Worm (Caenorhabditis elegans) whole organism, L4 larva: ENCODE measurements around the gene srbc-9.
A peak's percentile ranks its signal among the peaks of the same experiment; 100 is the strongest.

ENCODE experiments used
- F26F4.8 ChIP-seq: fragments of 200-800 bp; sonication (Bioruptor generic); conservative IDR thresholded peaks from 2 replicates; pipeline ENCODE4 v1.3.6; 2022; ENCODE audit warnings: missing genetic modification characterization, missing compliant biosample characterization
- F49E8.2 ChIP-seq: sonication (generic microtip); optimal IDR thresholded peaks from 2 replicates; lab custom pipeline; 2016; ENCODE audit warnings: missing compliant biosample characterization, mild to moderate bottlenecking, missing genetic modification characterization, borderline replicate concordance
- T20F7.1 ChIP-seq: fragments of 200-800 bp; sonication (Bioruptor generic); optimal IDR thresholded peaks from 2 replicates; lab custom pipeline; 2018; ENCODE audit warnings: mild to moderate bottlenecking, missing genetic modification characterization, missing compliant biosample characterization
- Y5F2A.4 ChIP-seq: fragments of 200-800 bp; sonication (Bioruptor generic); optimal IDR thresholded peaks from 2 replicates; lab custom pipeline; 2018; ENCODE audit warnings: mild to moderate bottlenecking, missing genetic modification characterization, missing compliant biosample characterization
- arid-1 ChIP-seq: fragments of 200-800 bp; sonication (Bioruptor generic); conservative IDR thresholded peaks from 2 replicates; pipeline ENCODE4 v1.3.6; 2022; ENCODE audit warnings: missing genetic modification reagents, missing genetic modification characterization, missing compliant biosample characterization
- attf-4 ChIP-seq: sonication (generic microtip); optimal IDR thresholded peaks from 3 replicates; lab custom pipeline; 2017; ENCODE audit warnings: missing biosample characterization, missing genetic modification characterization
- ceh-62 ChIP-seq: sonication (generic microtip); optimal IDR thresholded peaks from 2 replicates; lab custom pipeline; 2017; ENCODE audit warnings: missing biosample characterization, missing genetic modification characterization
- ceh-82 ChIP-seq: sonication (generic microtip); optimal IDR thresholded peaks from 2 replicates; lab custom pipeline; 2017; ENCODE audit warnings: missing biosample characterization, missing genetic modification characterization
- ces-1 ChIP-seq: fragments of 150-350 bp; sonication (generic microtip); optimal IDR thresholded peaks from 4 replicates; lab custom pipeline; 2014; ENCODE audit warnings: missing biosample characterization, missing genetic modification reagents, missing genetic modification characterization
- cey-2 ChIP-seq: sonication (generic microtip); optimal IDR thresholded peaks from 3 replicates; lab custom pipeline; 2017; ENCODE audit warnings: missing genetic modification characterization, mild to moderate bottlenecking, missing compliant biosample characterization, antibody characterized with exemption, borderline replicate concordance; ENCODE audit not compliant: insufficient read depth
- daf-8 ChIP-seq: fragments of 200-800 bp; sonication (Bioruptor generic); IDR thresholded peaks from 2 replicates; pipeline ENCODE4 v1.3.6; 2022; ENCODE audit warnings: missing genetic modification characterization, missing compliant biosample characterization
- dpl-1 ChIP-seq: fragments of 150-350 bp; optimal IDR thresholded peaks from 2 replicates; lab custom pipeline; 2014; ENCODE audit warnings: missing biosample characterization, missing genetic modification reagents, missing genetic modification characterization
- fos-1 ChIP-seq: fragments of 150-350 bp; optimal IDR thresholded peaks from 2 replicates; lab custom pipeline; 2014; ENCODE audit warnings: missing biosample characterization, missing genetic modification characterization
- hif-1 ChIP-seq, 2 experiments: sonication (generic microtip); optimal IDR thresholded peaks; 2 replicates each; lab custom pipeline; 2016 to 2017; ENCODE audit warnings: missing compliant biosample characterization in 2 of 2, missing genetic modification characterization in 2 of 2, missing genetic modification reagents in 2 of 2, missing genotype in 2 of 2, mild to moderate bottlenecking in 1 of 2
- lin-1 ChIP-seq: fragments of 200-800 bp; sonication (Bioruptor generic); IDR thresholded peaks from 2 replicates; pipeline ENCODE4 v1.3.6; 2022; ENCODE audit warnings: missing genetic modification reagents, missing genetic modification characterization, missing compliant biosample characterization
- lin-29 ChIP-seq: fragments of 200-800 bp; sonication (Bioruptor generic); IDR thresholded peaks from 2 replicates; pipeline ENCODE4 v1.3.6; 2022; ENCODE audit warnings: missing genetic modification reagents, missing genetic modification characterization, missing compliant biosample characterization
- lir-3 ChIP-seq: sonication (generic microtip); optimal IDR thresholded peaks from 2 replicates; lab custom pipeline; 2016; ENCODE audit warnings: mild to moderate bottlenecking, missing genetic modification characterization, missing compliant biosample characterization
- lsy-2 ChIP-seq, 2 experiments: fragments of 150-350 bp in 1 of 2; sonication (generic microtip) in 1 of 2; optimal IDR thresholded peaks; 2 replicates each; lab custom pipeline; 2014 to 2017; ENCODE audit warnings: missing biosample characterization in 2 of 2, missing genetic modification characterization in 2 of 2
- madf-5 ChIP-seq, 2 experiments: fragments of 200-800 bp; sonication (Bioruptor generic); IDR thresholded peaks; 2 replicates each; pipeline ENCODE4 v1.3.6; 2022; ENCODE audit warnings: missing compliant biosample characterization in 2 of 2, missing genetic modification characterization in 2 of 2
- mdt-29 ChIP-seq: fragments of 200-800 bp; sonication (Bioruptor generic); IDR thresholded peaks from 2 replicates; pipeline ENCODE4 v1.3.6; 2022; ENCODE audit warnings: missing genetic modification reagents, missing genetic modification characterization, missing compliant biosample characterization
- mxl-3 ChIP-seq: fragments of 200-800 bp; sonication (Bioruptor generic); optimal IDR thresholded peaks from 2 replicates; lab custom pipeline; 2018; ENCODE audit warnings: mild to moderate bottlenecking, missing genetic modification characterization, missing compliant biosample characterization
- nhr-11 ChIP-seq: fragments of 150-350 bp; optimal IDR thresholded peaks from 2 replicates; lab custom pipeline; 2014; ENCODE audit warnings: missing biosample characterization, missing genetic modification characterization
- nhr-111 ChIP-seq: fragments of 200-800 bp; sonication (Bioruptor generic); optimal IDR thresholded peaks from 2 replicates; lab custom pipeline; 2018; ENCODE audit warnings: mild to moderate bottlenecking, missing genetic modification characterization, missing compliant biosample characterization
- nhr-42 ChIP-seq: fragments of 200-800 bp; sonication (Bioruptor generic); IDR thresholded peaks from 2 replicates; pipeline ENCODE4 v1.3.6; 2022; ENCODE audit warnings: missing genetic modification characterization, missing compliant biosample characterization
- nhr-48 ChIP-seq: sonication (generic microtip); optimal IDR thresholded peaks from 2 replicates; lab custom pipeline; 2016; ENCODE audit warnings: mild to moderate bottlenecking, missing genetic modification characterization, missing compliant biosample characterization
- nhr-76 ChIP-seq: fragments of 150-350 bp; optimal IDR thresholded peaks from 2 replicates; lab custom pipeline; 2014; ENCODE audit warnings: missing biosample characterization, missing genetic modification characterization
- pha-4 ChIP-seq, 2 experiments: fragments of 150-350 bp in 1 of 2; fragments of 200-800 bp in 1 of 2; sonication (Bioruptor generic) in 1 of 2; IDR thresholded peaks in 1 of 2; optimal IDR thresholded peaks in 1 of 2; 2 replicates each; pipeline versions ENCODE4 v1.3.6 to Lab custom; 2014 to 2022; ENCODE audit warnings: missing genetic modification characterization in 2 of 2, missing genetic modification reagents in 2 of 2, missing biosample characterization in 1 of 2, missing compliant biosample characterization in 1 of 2
- php-3 ChIP-seq: fragments of 200-800 bp; sonication (Bioruptor generic); IDR thresholded peaks from 2 replicates; pipeline ENCODE4 v1.3.6; 2022; ENCODE audit warnings: missing genetic modification reagents, missing genetic modification characterization, missing compliant biosample characterization
- rbr-2 ChIP-seq: sonication (generic microtip); optimal IDR thresholded peaks from 2 replicates; lab custom pipeline; 2016; ENCODE audit warnings: missing genotype, missing genetic modification characterization, missing compliant biosample characterization
- saeg-2 ChIP-seq: fragments of 200-800 bp; sonication (Bioruptor generic); IDR thresholded peaks from 2 replicates; pipeline ENCODE4 v1.3.6; 2022; ENCODE audit warnings: missing genetic modification reagents, missing genetic modification characterization, missing compliant biosample characterization
- sdz-12 ChIP-seq: fragments of 200-800 bp; sonication (Bioruptor generic); optimal IDR thresholded peaks from 2 replicates; lab custom pipeline; 2018; ENCODE audit warnings: mild to moderate bottlenecking, missing genetic modification characterization, missing compliant biosample characterization
- snpc-1.2 ChIP-seq: fragments of 200-800 bp; sonication (Bioruptor generic); IDR thresholded peaks from 2 replicates; pipeline ENCODE4 v1.3.6; 2022; ENCODE audit warnings: missing genetic modification reagents, missing genetic modification characterization, missing compliant biosample characterization
- snpc-4 ChIP-seq: fragments of 150-350 bp; optimal IDR thresholded peaks from 2 replicates; lab custom pipeline; 2014; ENCODE audit warnings: missing biosample characterization, missing genetic modification characterization
- spr-1 ChIP-seq: sonication (generic microtip); optimal IDR thresholded peaks from 2 replicates; lab custom pipeline; 2016; ENCODE audit warnings: mild to moderate bottlenecking, missing genetic modification characterization, missing compliant biosample characterization
- spr-3 ChIP-seq: fragments of 200-800 bp; sonication (Bioruptor generic); optimal IDR thresholded peaks from 2 replicates; lab custom pipeline; 2018; ENCODE audit warnings: mild to moderate bottlenecking, missing genetic modification characterization, missing compliant biosample characterization
- tag-97 ChIP-seq: fragments of 200-800 bp; sonication (Bioruptor generic); IDR thresholded peaks from 2 replicates; pipeline ENCODE4 v1.3.6; 2022; ENCODE audit warnings: missing genetic modification characterization, missing compliant biosample characterization
- unc-39 ChIP-seq: sonication (generic microtip); optimal IDR thresholded peaks from 2 replicates; lab custom pipeline; 2017; ENCODE audit warnings: missing biosample characterization, missing genetic modification characterization
- unc-62 ChIP-seq, 3 experiments: fragments of 150-350 bp in 1 of 3; sonication (generic microtip); optimal IDR thresholded peaks in 2 of 3; peaks in 1 of 3; 1 replicate in 1 of 3; 2 replicates in 2 of 3; lab custom pipeline; 2014 to 2017; ENCODE audit warnings: missing biosample characterization in 3 of 3, missing genetic modification characterization in 3 of 3, missing genetic modification reagents in 3 of 3, missing genotype in 1 of 3
- zfp-3 ChIP-seq: fragments of 200-800 bp; sonication (Bioruptor generic); conservative IDR thresholded peaks from 2 replicates; pipeline ENCODE4 v1.3.6; 2022; ENCODE audit warnings: missing genetic modification reagents, missing genetic modification characterization, missing compliant biosample characterization
- ztf-11 ChIP-seq: fragments of 150-350 bp; optimal IDR thresholded peaks from 2 replicates; lab custom pipeline; 2014; ENCODE audit warnings: missing biosample characterization, missing genetic modification characterization

Gene srbc-9

DNA sequence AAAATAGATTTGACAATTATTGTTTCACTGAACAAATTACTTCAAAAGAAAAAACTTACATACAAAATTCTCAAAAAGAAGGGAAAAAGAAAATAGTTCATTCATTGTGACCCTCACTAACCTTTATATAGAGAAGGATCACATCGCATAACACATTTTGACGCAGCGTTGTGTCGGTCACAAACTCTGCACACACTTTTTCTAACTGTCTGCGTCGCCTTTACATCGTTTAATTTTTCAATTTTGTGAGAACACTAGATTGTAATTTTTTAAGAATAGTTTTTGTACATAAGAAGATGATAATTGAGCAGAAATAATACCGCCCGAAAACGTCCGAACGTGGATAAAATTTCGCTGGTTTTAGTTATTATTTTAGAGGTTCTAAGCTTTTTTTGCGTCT lies 9.3 kb downstream of the srbc-9 start, which contains the start of gene C18B10.6:
Gene C18B10.6 (minus strand): TSS at position 101 of the 400 bp plus-strand sequence.
- TF ChIP-seq madf-5 (GFP tag; IDR thresholded peaks at IDR 0.05; lab: Robert Waterston, UW) (no peak), ces-1 (GFP tag; lab: Kevin White, UChicago) (no peak), nhr-42 (GFP tag; lab: Robert Waterston, UW) (no peak), ceh-82 (tag; lab: Kevin White, UChicago) (no peak), lsy-2 (tag; optimal IDR thresholded peaks at IDR 0.05; lab: Kevin White, UChicago) (no peak), mxl-3 (no peak), arid-1 (GFP tag; lab: Robert Waterston, UW) (no peak), rbr-2 (tag; lab: Kevin White, UChicago) (no peak), mdt-29 (GFP tag; lab: Robert Waterston, UW) (no peak), unc-62 (GFP tag; optimal IDR thresholded peaks at IDR 0.05 in 1 of 2; lab: Kevin White, UChicago) (no peak), unc-62 (tag; optimal IDR thresholded peaks at IDR 0.05; lab: Kevin White, UChicago) (no peak), saeg-2 (no peak), spr-1 (tag; lab: Kevin White, UChicago) (no peak), cey-2 (tag; lab: Kevin White, UChicago) (no peak)

- TF ChIP-seq snpc-4 (tag; lab: Kevin White, UChicago) (no peak), dpl-1 (GFP tag; lab: Kevin White, UChicago) (no peak), ztf-11 (tag; lab: Kevin White, UChicago) (no peak), nhr-11 (no peak), ces-1 (GFP tag; lab: Kevin White, UChicago) (no peak), zfp-3 (GFP tag; lab: Robert Waterston, UW) (no peak)
These were observed 11.8 kb downstream of the srbc-9 start, which contains the start of gene str-190 for ce11 chrV:7478404-7478803. str-190 (minus strand) TSS chrV:7478504.

DNA sequence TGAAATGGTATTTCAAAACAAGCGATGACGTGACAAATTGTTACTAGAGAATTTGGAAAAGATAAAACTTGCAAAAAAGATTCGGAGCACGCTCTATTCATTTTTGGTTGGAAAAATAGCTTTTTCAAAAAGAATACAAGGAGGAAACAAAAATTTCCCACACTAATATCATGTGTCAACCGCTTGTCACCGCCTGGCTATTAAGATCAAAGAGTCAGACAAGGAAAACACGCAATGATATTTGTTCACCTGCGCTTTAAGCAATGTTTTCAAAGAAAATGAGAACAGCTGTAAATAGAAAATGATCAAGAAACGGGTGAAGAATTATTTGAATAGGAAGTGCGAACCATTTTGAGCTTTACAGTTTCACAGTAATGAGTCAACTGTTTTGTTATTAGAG lies 13.5 kb downstream of the srbc-9 start, which contains the start of gene srh-125:
Gene srh-125 (minus strand): TSS at position 101 of the 400 bp plus-strand sequence.
- TF ChIP-seq lir-3 (tag; lab: Kevin White, UChicago) (no peak), nhr-111 (no peak)

- no peak for TF ChIP-seq nhr-76 (tag; lab: Kevin White, UChicago)
These were observed 17.4 kb downstream of the srbc-9 start, which contains the start of gene str-28 for ce11 chrV:7472815-7473214. str-28 (minus strand) TSS chrV:7472915.

DNA sequence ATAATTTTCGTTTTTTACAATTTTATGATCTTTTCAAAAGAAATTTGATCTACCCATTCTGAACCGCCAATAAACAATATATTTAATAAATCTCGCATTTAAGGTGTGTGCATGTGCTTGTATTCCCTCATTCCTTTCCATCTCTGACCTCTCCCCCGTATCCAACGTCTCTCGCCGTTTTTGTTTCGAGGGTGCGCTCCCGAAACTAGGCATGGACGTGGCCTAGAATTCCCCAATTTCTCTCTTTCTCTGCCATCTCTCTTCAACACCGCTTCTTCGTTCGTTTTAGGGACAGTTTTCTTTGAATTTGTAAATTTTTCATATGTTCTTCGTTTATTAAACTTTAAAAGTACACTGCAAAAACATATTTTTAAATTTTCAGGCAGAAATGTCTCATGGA lies 24.7 kb downstream of the srbc-9 start, which contains the start of gene F25E5.1:
Gene F25E5.1 (plus strand): TSS at position 376 of the 400 bp plus-strand sequence.
- no peak for TF ChIP-seq daf-8 (GFP tag; lab: Robert Waterston, UW)
- TF ChIP-seq F49E8.2 (tag; lab: Kevin White, UChicago) = no peak
- no peak for TF ChIP-seq T20F7.1 (GFP tag; lab: Kevin White, UChicago)
- TF ChIP-seq lin-1 (GFP tag; lab: Robert Waterston, UW) = no peak
- TF ChIP-seq lin-29 (GFP tag; lab: Robert Waterston, UW) = no peak
- TF ChIP-seq hif-1 (tag; optimal IDR thresholded peaks at IDR 0.05; lab: Kevin White, UChicago) = no peak
- TF ChIP-seq attf-4 = no peak
- no peak for TF ChIP-seq snpc-1.2
- no peak for TF ChIP-seq tag-97 (GFP tag; lab: Robert Waterston, UW)
- TF ChIP-seq Y5F2A.4 (GFP tag; lab: Kevin White, UChicago) = no peak
- no peak for TF ChIP-seq sdz-12 (GFP tag; lab: Kevin White, UChicago)
- no peak for TF ChIP-seq ceh-62 (tag; lab: Kevin White, UChicago)
- TF ChIP-seq nhr-42 (GFP tag; lab: Robert Waterston, UW) = no peak
- TF ChIP-seq unc-62 (GFP tag; optimal IDR thresholded peaks at IDR 0.05 in 1 of 2; lab: Kevin White, UChicago) = peak in 1 of 2 experiments; percentile 93
- no peak for TF ChIP-seq unc-62 (tag; optimal IDR thresholded peaks at IDR 0.05; lab: Kevin White, UChicago)
- TF ChIP-seq nhr-48 = no peak
- TF ChIP-seq lir-3 (tag; lab: Kevin White, UChicago) = no peak
- TF ChIP-seq fos-1 (tag; lab: Kevin White, UChicago) = no peak
- TF ChIP-seq php-3 (GFP tag; lab: Robert Waterston, UW) = no peak
- TF ChIP-seq spr-3 (GFP tag; lab: Kevin White, UChicago) = no peak
- no peak for TF ChIP-seq madf-5 (GFP tag; IDR thresholded peaks at IDR 0.05; lab: Robert Waterston, UW)
- TF ChIP-seq pha-4 (GFP tag; IDR thresholded peaks at IDR 0.05; lab: Robert Waterston, UW) = no peak
- TF ChIP-seq pha-4 (tag; optimal IDR thresholded peaks at IDR 0.05; lab: Kevin White, UChicago) = peak; percentile 31
- no peak for TF ChIP-seq ceh-82 (tag; lab: Kevin White, UChicago)
- no peak for TF ChIP-seq mdt-29 (GFP tag; lab: Robert Waterston, UW)
- no peak for TF ChIP-seq unc-39 (tag; lab: Kevin White, UChicago)
- TF ChIP-seq cey-2 (tag; lab: Kevin White, UChicago) = no peak
- TF ChIP-seq zfp-3 (GFP tag; lab: Robert Waterston, UW) = no peak
- no peak for TF ChIP-seq F26F4.8 (GFP tag; lab: Robert Waterston, UW)
- TF ChIP-seq nhr-111 = no peak
